Worm (Caenorhabditis elegans) whole organism, L4 larva: ENCODE measurements around the gene Y40B10A.11.

ENCODE experiments used
- D1046.2 ChIP-seq: fragments of 200-800 bp; sonication (Bioruptor generic); IDR thresholded peaks from 2 replicates; pipeline ENCODE4 v1.3.6; 2022; ENCODE audit warnings: missing genetic modification characterization, missing compliant biosample characterization
- F10B5.3 ChIP-seq: sonication (generic microtip); optimal IDR thresholded peaks from 2 replicates; lab custom pipeline; 2016; ENCODE audit warnings: mild to moderate bottlenecking, missing genetic modification characterization, missing compliant biosample characterization
- F26F4.8 ChIP-seq: fragments of 200-800 bp; sonication (Bioruptor generic); conservative IDR thresholded peaks from 2 replicates; pipeline ENCODE4 v1.3.6; 2022; ENCODE audit warnings: missing genetic modification characterization, missing compliant biosample characterization
- F49E8.2 ChIP-seq: sonication (generic microtip); optimal IDR thresholded peaks from 2 replicates; lab custom pipeline; 2016; ENCODE audit warnings: missing compliant biosample characterization, mild to moderate bottlenecking, missing genetic modification characterization, borderline replicate concordance
- T26A8.4 ChIP-seq: fragments of 200-800 bp; sonication (Bioruptor generic); IDR thresholded peaks from 2 replicates; pipeline ENCODE4 v1.3.6; 2022; ENCODE audit warnings: missing genetic modification characterization, missing compliant biosample characterization
- ZK337.2 ChIP-seq: fragments of 200-800 bp; sonication (Bioruptor generic); IDR thresholded peaks from 2 replicates; pipeline ENCODE4 v1.3.6; 2022; ENCODE audit warnings: missing genetic modification reagents, missing genetic modification characterization, missing compliant biosample characterization
- ZK546.5 ChIP-seq, 2 experiments: sonication (generic microtip); optimal IDR thresholded peaks; 2 replicates each; lab custom pipeline; 2017; ENCODE audit warnings: missing biosample characterization in 2 of 2, missing genetic modification characterization in 2 of 2
- aha-1 ChIP-seq: fragments of 150-350 bp; peaks from one replicate; lab custom pipeline; 2014; ENCODE audit warnings: missing biosample characterization, missing genetic modification characterization
- attf-4 ChIP-seq: sonication (generic microtip); optimal IDR thresholded peaks from 3 replicates; lab custom pipeline; 2017; ENCODE audit warnings: missing biosample characterization, missing genetic modification characterization
- ceh-62 ChIP-seq: sonication (generic microtip); optimal IDR thresholded peaks from 2 replicates; lab custom pipeline; 2017; ENCODE audit warnings: missing biosample characterization, missing genetic modification characterization
- ces-1 ChIP-seq: fragments of 150-350 bp; sonication (generic microtip); optimal IDR thresholded peaks from 4 replicates; lab custom pipeline; 2014; ENCODE audit warnings: missing biosample characterization, missing genetic modification reagents, missing genetic modification characterization
- daf-12 ChIP-seq: fragments of 150-350 bp; optimal IDR thresholded peaks from 2 replicates; lab custom pipeline; 2014; ENCODE audit warnings: missing biosample characterization, missing genetic modification reagents, missing genetic modification characterization
- daf-16 ChIP-seq, 3 experiments: sonication (generic microtip); optimal IDR thresholded peaks; 2 replicates each; lab custom pipeline; 2016 to 2017; ENCODE audit warnings: missing genetic modification characterization in 3 of 3, missing genetic modification reagents in 3 of 3, mild to moderate bottlenecking in 2 of 3, missing compliant biosample characterization in 2 of 3, missing biosample characterization in 1 of 3, moderate library complexity in 1 of 3
- dmd-6 ChIP-seq: fragments of 200-800 bp; sonication (Bioruptor generic); IDR thresholded peaks from 2 replicates; pipeline ENCODE4 v1.3.6; 2022; ENCODE audit warnings: missing genetic modification reagents, missing genetic modification characterization, missing compliant biosample characterization
- dmd-8 ChIP-seq: fragments of 200-800 bp; sonication (Bioruptor generic); IDR thresholded peaks from 2 replicates; pipeline ENCODE4 v1.3.6; 2022; ENCODE audit warnings: missing genetic modification characterization, missing compliant biosample characterization
- dpl-1 ChIP-seq: fragments of 150-350 bp; optimal IDR thresholded peaks from 2 replicates; lab custom pipeline; 2014; ENCODE audit warnings: missing biosample characterization, missing genetic modification reagents, missing genetic modification characterization
- gei-8 ChIP-seq: fragments of 200-800 bp; sonication (Bioruptor generic); optimal IDR thresholded peaks from 2 replicates; lab custom pipeline; 2018; ENCODE audit warnings: mild to moderate bottlenecking, missing genetic modification characterization, missing compliant biosample characterization
- hlh-11 ChIP-seq: fragments of 200-800 bp; sonication (Bioruptor generic); optimal IDR thresholded peaks from 2 replicates; lab custom pipeline; 2018; ENCODE audit warnings: mild to moderate bottlenecking, missing genetic modification characterization, missing compliant biosample characterization
- hlh-30 ChIP-seq: sonication (generic microtip); optimal IDR thresholded peaks from 2 replicates; lab custom pipeline; 2017; ENCODE audit warnings: antibody characterized with exemption, mild to moderate bottlenecking, missing genetic modification characterization, missing compliant biosample characterization; ENCODE audit not compliant: insufficient read depth
- lin-13 ChIP-seq: fragments of 150-350 bp; optimal IDR thresholded peaks from 2 replicates; lab custom pipeline; 2014; ENCODE audit warnings: missing biosample characterization, missing genetic modification reagents, missing genetic modification characterization
- lin-38 ChIP-seq: fragments of 200-800 bp; sonication (Bioruptor generic); IDR thresholded peaks from 2 replicates; pipeline ENCODE4 v1.3.6; 2022; ENCODE audit warnings: missing genetic modification reagents, missing genetic modification characterization, missing compliant biosample characterization
- lin-39 ChIP-seq: fragments of 150-350 bp; optimal IDR thresholded peaks from 2 replicates; lab custom pipeline; 2014; ENCODE audit warnings: missing biosample characterization, missing genetic modification reagents, missing genetic modification characterization
- lsy-2 ChIP-seq, 2 experiments: fragments of 150-350 bp in 1 of 2; sonication (generic microtip) in 1 of 2; optimal IDR thresholded peaks; 2 replicates each; lab custom pipeline; 2014 to 2017; ENCODE audit warnings: missing biosample characterization in 2 of 2, missing genetic modification characterization in 2 of 2
- madf-9 ChIP-seq: fragments of 200-800 bp; sonication (Bioruptor generic); conservative IDR thresholded peaks from 2 replicates; pipeline ENCODE4 v1.3.6; 2022; ENCODE audit warnings: missing genetic modification reagents, missing genetic modification characterization, missing compliant biosample characterization
- mep-1 ChIP-seq: fragments of 150-350 bp; sonication (generic microtip); optimal IDR thresholded peaks from 3 replicates; lab custom pipeline; 2014; ENCODE audit warnings: missing biosample characterization, missing genetic modification characterization
- mxl-3 ChIP-seq: fragments of 200-800 bp; sonication (Bioruptor generic); optimal IDR thresholded peaks from 2 replicates; lab custom pipeline; 2018; ENCODE audit warnings: mild to moderate bottlenecking, missing genetic modification characterization, missing compliant biosample characterization
- nhr-102 ChIP-seq: sonication (generic microtip); optimal IDR thresholded peaks from 2 replicates; lab custom pipeline; 2016; ENCODE audit warnings: mild to moderate bottlenecking, missing genetic modification characterization, moderate library complexity, missing compliant biosample characterization
- nhr-11 ChIP-seq: fragments of 150-350 bp; optimal IDR thresholded peaks from 2 replicates; lab custom pipeline; 2014; ENCODE audit warnings: missing biosample characterization, missing genetic modification characterization
- nhr-111 ChIP-seq: fragments of 200-800 bp; sonication (Bioruptor generic); optimal IDR thresholded peaks from 2 replicates; lab custom pipeline; 2018; ENCODE audit warnings: mild to moderate bottlenecking, missing genetic modification characterization, missing compliant biosample characterization
- nhr-28 ChIP-seq: fragments of 150-350 bp; optimal IDR thresholded peaks from 2 replicates; lab custom pipeline; 2014; ENCODE audit warnings: missing biosample characterization, missing genetic modification characterization
- pha-4 ChIP-seq, 2 experiments: fragments of 150-350 bp in 1 of 2; fragments of 200-800 bp in 1 of 2; sonication (Bioruptor generic) in 1 of 2; IDR thresholded peaks in 1 of 2; optimal IDR thresholded peaks in 1 of 2; 2 replicates each; pipeline versions ENCODE4 v1.3.6 to Lab custom; 2014 to 2022; ENCODE audit warnings: missing genetic modification characterization in 2 of 2, missing genetic modification reagents in 2 of 2, missing biosample characterization in 1 of 2, missing compliant biosample characterization in 1 of 2
- pqm-1 ChIP-seq: sonication (generic microtip); optimal IDR thresholded peaks from 2 replicates; lab custom pipeline; 2017; ENCODE audit warnings: missing biosample characterization, missing genetic modification characterization
- set-16 ChIP-seq: fragments of 200-800 bp; sonication (Bioruptor generic); IDR thresholded peaks from 2 replicates; pipeline ENCODE4 v1.3.6; 2022; ENCODE audit warnings: missing genetic modification reagents, missing genetic modification characterization, missing compliant biosample characterization
- snpc-4 ChIP-seq: fragments of 150-350 bp; optimal IDR thresholded peaks from 2 replicates; lab custom pipeline; 2014; ENCODE audit warnings: missing biosample characterization, missing genetic modification characterization
- unc-130 ChIP-seq: sonication (generic microtip); optimal IDR thresholded peaks from 2 replicates; lab custom pipeline; 2016; ENCODE audit warnings: missing genetic modification reagents, missing genetic modification characterization, missing compliant biosample characterization
- unc-62 ChIP-seq, 3 experiments: fragments of 150-350 bp in 1 of 3; sonication (generic microtip); optimal IDR thresholded peaks in 2 of 3; peaks in 1 of 3; 1 replicate in 1 of 3; 2 replicates in 2 of 3; lab custom pipeline; 2014 to 2017; ENCODE audit warnings: missing biosample characterization in 3 of 3, missing genetic modification characterization in 3 of 3, missing genetic modification reagents in 3 of 3, missing genotype in 1 of 3
- ztf-7 ChIP-seq: fragments of 150-350 bp; optimal IDR thresholded peaks from 2 replicates; lab custom pipeline; 2014; ENCODE audit warnings: missing biosample characterization, missing genetic modification characterization

Gene Y40B10A.11

DNA sequence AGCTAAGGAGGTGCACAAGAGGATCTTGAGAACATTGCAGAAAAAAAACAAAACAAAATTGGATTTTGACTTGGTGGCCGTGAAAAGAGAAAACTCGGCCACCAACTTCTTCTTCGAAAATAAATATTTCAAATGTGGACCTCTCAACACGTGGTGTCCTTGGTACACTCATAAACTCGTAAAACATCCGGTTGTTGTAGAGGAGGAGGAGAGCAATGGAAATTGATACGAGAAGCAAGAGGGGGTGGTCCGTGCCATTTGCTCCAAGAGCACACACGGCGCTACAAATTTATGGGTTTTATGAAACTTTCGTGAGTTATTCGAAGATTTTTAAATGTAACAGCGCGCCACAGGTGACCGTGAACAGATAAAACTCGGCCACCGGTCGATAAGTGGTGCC is 30.5 kb upstream of the Y40B10A.11 start:
- TF ChIP-seq T26A8.4 (no peak), nhr-28 (tag; lab: Kevin White, UChicago) (no peak), F26F4.8 (GFP tag; lab: Robert Waterston, UW) (no peak), daf-12 (tag; lab: Kevin White, UChicago) (no peak), ceh-62 (tag; lab: Kevin White, UChicago) (no peak)
- TF ChIP-seq, all 104 proteins: peak for 0

ce11 chrV:2081269-2081668 is 29.9 kb upstream of the Y40B10A.11 start:
- TF ChIP-seq unc-62 (GFP tag; optimal IDR thresholded peaks at IDR 0.05 in 1 of 2; lab: Kevin White, UChicago) (no peak), unc-62 (tag; optimal IDR thresholded peaks at IDR 0.05; lab: Kevin White, UChicago) (no peak), gei-8 (GFP tag; lab: Kevin White, UChicago) (no peak), ztf-7 (tag; lab: Kevin White, UChicago) (no peak), aha-1 (tag; lab: Kevin White, UChicago) (peak; percentile 68)
- TF ChIP-seq, all 104 proteins: peak for 1

DNA sequence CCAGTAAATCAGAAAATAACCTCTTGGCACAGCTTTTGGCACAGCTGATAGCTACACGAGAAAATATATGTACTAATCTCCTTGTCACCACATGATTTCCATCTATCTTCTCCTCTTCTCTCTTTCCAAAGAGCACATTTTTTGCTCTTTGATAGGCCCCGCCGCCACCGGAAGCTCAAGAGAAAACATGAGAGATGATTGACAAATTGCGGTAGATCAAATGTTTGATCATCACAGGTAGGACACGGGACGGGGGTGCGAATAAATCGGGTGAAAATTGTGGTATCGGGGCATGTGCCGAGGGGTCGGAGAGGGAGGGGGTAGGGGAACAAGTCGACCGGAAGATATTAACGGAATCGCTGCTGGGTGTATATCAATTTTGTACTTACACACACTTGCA is 24.6 kb upstream of the Y40B10A.11 start:
- TF ChIP-seq lsy-2 (tag; optimal IDR thresholded peaks at IDR 0.05; lab: Kevin White, UChicago) (no peak), hlh-30 (peak; percentile 54), hlh-11 (tag; lab: Kevin White, UChicago) (peak; percentile 73), mxl-3 (GFP tag; lab: Kevin White, UChicago) (peak; percentile 32), madf-9 (GFP tag; lab: Robert Waterston, UW) (no peak), nhr-11 (tag; lab: Kevin White, UChicago) (peak; percentile 43), dmd-6 (GFP tag; lab: Robert Waterston, UW) (peak; percentile 20; the same call in 1 of the 2 replicates), ceh-62 (tag; lab: Kevin White, UChicago) (no peak)

DNA sequence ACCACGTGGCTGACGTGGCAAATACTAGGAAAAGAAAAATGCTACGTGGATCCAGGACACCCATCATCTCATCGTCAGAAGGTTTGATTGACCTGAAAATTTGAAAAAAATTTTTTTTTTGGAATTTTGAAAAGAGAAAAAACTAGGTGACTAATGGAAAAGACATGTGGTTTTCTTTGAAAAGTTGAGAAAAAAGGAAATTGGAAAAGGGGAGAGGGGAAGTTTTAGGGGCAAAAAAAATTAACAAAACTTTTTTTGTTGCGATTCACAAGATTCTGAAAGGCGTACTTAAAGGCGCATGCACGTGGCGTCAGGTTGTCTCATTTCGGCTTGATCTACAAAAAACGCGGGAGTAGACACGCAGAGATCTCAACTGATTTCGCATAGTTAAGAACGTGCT is 21.4 kb upstream of the Y40B10A.11 start, which contains the start of gene Y40B10A.9:
Gene Y40B10A.9, minus strand, starts transcription at position 101 of the 400 bp plus-strand sequence.
- TF ChIP-seq D1046.2 (GFP tag; lab: Robert Waterston, UW), result no peak
- no peak for TF ChIP-seq pqm-1
- TF ChIP-seq nhr-11 (tag; lab: Kevin White, UChicago), result no peak

ce11 chrV:2068728-2069443 is 17.5 kb upstream of the Y40B10A.11 start:
- TF ChIP-seq dmd-8 (0 out of 2 replicates have a peak, but pooled peaks have one; percentile 28), lin-39 (tag; lab: Kevin White, UChicago) (no peak), unc-62 (GFP tag; optimal IDR thresholded peaks at IDR 0.05 in 1 of 2; lab: Kevin White, UChicago) (no peak), unc-62 (tag; optimal IDR thresholded peaks at IDR 0.05; lab: Kevin White, UChicago) (no peak), lin-13 (GFP tag; lab: Kevin White, UChicago) (no peak), aha-1 (tag; lab: Kevin White, UChicago) (peak; percentile 67), unc-130 (GFP tag; lab: Kevin White, UChicago) (no peak), snpc-4 (tag; lab: Kevin White, UChicago) (no peak), F10B5.3 (tag; lab: Kevin White, UChicago) (no peak), dpl-1 (GFP tag; lab: Kevin White, UChicago) (no peak), daf-16 (GFP tag; optimal IDR thresholded peaks at IDR 0.05; lab: Kevin White, UChicago) (no peak), daf-16 (tag; optimal IDR thresholded peaks at IDR 0.05; lab: Kevin White, UChicago) (no peak), nhr-102 (tag; lab: Kevin White, UChicago) (no peak), F49E8.2 (tag; lab: Kevin White, UChicago) (peak; percentile 17), dmd-6 (GFP tag; lab: Robert Waterston, UW) (no peak), nhr-111 (GFP tag; lab: Kevin White, UChicago) (no peak), attf-4 (no peak), ZK337.2 (no peak), mep-1 (tag; lab: Kevin White, UChicago) (no peak), ZK546.5 (tag; optimal IDR thresholded peaks at IDR 0.05; lab: Kevin White, UChicago) (no peak), ces-1 (no peak), lin-38 (GFP tag; lab: Robert Waterston, UW) (peak; percentile 12; the same call in 1 of the 2 replicates), hlh-30 (no peak), set-16 (peak; percentile 16; the same call in 1 of the 2 replicates), daf-12 (tag; lab: Kevin White, UChicago) (no peak), pha-4 (GFP tag; IDR thresholded peaks at IDR 0.05; lab: Robert Waterston, UW) (peak; percentile 14; the same call in 1 of the 2 replicates), pha-4 (tag; optimal IDR thresholded peaks at IDR 0.05; lab: Kevin White, UChicago) (no peak)
